Worm (Caenorhabditis elegans) whole organism, L2 larva: Measurements from ENCODE around the gene Y39H10B.3.

Source experiments
- R02D3.7 ChIP-seq: fragments of 150-350 bp; optimal IDR thresholded peaks from 2 replicates; lab custom pipeline; 2014; ENCODE audit warnings: missing biosample characterization, missing genetic modification characterization
- ceh-82 ChIP-seq: fragments of 150-350 bp; optimal IDR thresholded peaks from 2 replicates; lab custom pipeline; 2014; ENCODE audit warnings: missing biosample characterization, missing genetic modification characterization
- lin-13 ChIP-seq: fragments of 150-350 bp; optimal IDR thresholded peaks from 2 replicates; lab custom pipeline; 2014; ENCODE audit warnings: missing biosample characterization, missing genetic modification reagents, missing genetic modification characterization
- mdl-1 ChIP-seq, 2 experiments: fragments of 150-350 bp in 1 of 2; sonication (generic microtip) in 1 of 2; optimal IDR thresholded peaks; 2 replicates each; lab custom pipeline; 2017; ENCODE audit warnings: missing biosample characterization in 2 of 2, missing genetic modification characterization in 2 of 2
- nhr-10 ChIP-seq: sonication (generic microtip); optimal IDR thresholded peaks from 2 replicates; lab custom pipeline; 2017; ENCODE audit warnings: missing biosample characterization, missing genetic modification characterization
- nhr-21 ChIP-seq: fragments of 150-350 bp; optimal IDR thresholded peaks from 2 replicates; lab custom pipeline; 2014; ENCODE audit warnings: missing biosample characterization, missing genetic modification characterization
- nhr-25 ChIP-seq: fragments of 150-350 bp; sonication (generic microtip); optimal IDR thresholded peaks from 3 replicates; lab custom pipeline; 2014; ENCODE audit warnings: missing biosample characterization, missing genetic modification characterization
- nhr-77 ChIP-seq: fragments of 150-350 bp; optimal IDR thresholded peaks from 2 replicates; lab custom pipeline; 2014; ENCODE audit warnings: missing biosample characterization, missing genetic modification characterization
- unc-55 ChIP-seq: fragments of 150-350 bp; sonication (generic microtip); optimal IDR thresholded peaks from 3 replicates; lab custom pipeline; 2014; ENCODE audit warnings: missing biosample characterization, missing genetic modification reagents, missing genetic modification characterization
- unc-62 ChIP-seq: fragments of 150-350 bp; optimal IDR thresholded peaks from 2 replicates; lab custom pipeline; 2014; ENCODE audit warnings: missing biosample characterization, missing genetic modification reagents, missing genetic modification characterization
- ztf-11 ChIP-seq: sonication (generic microtip); optimal IDR thresholded peaks from 2 replicates; lab custom pipeline; 2017; ENCODE audit warnings: missing biosample characterization, missing genetic modification characterization

- TF ChIP-seq lin-13 (GFP tag; lab: Kevin White, UChicago): no peak
- TF ChIP-seq nhr-10 (tag; lab: Kevin White, UChicago): no peak
- TF ChIP-seq ztf-11 (tag; lab: Kevin White, UChicago): no peak
- TF ChIP-seq nhr-21 (tag; lab: Kevin White, UChicago): no peak
- no peak for TF ChIP-seq mdl-1 (tag; optimal IDR thresholded peaks at IDR 0.05; lab: Kevin White, UChicago)
- TF ChIP-seq unc-55: no peak
- no peak for TF ChIP-seq unc-62
- no peak for TF ChIP-seq ceh-82 (tag; lab: Kevin White, UChicago)
- TF ChIP-seq nhr-25 (tag; lab: Kevin White, UChicago): no peak
- TF ChIP-seq nhr-77: no peak
- TF ChIP-seq R02D3.7 (tag; lab: Kevin White, UChicago): no peak
These were observed 12.0 kb downstream of the Y39H10B.3 start, which contains the start of gene W08A12.3 for ce11 chrV:3682553-3682952.
